Worm (Caenorhabditis elegans) whole organism, L3 larva: ENCODE data around the gene C36A4.10.

Source experiments
- aly-2 ChIP-seq: fragments of 150-350 bp; optimal IDR thresholded peaks from 2 replicates; lab custom pipeline; 2014; ENCODE audit warnings: missing biosample characterization, missing genetic modification characterization
- ama-1 ChIP-seq: fragments of 150-350 bp; optimal IDR thresholded peaks from 2 replicates; lab custom pipeline; 2018
- elt-2 ChIP-seq: sonication (generic microtip); optimal IDR thresholded peaks from 2 replicates; lab custom pipeline; 2016; ENCODE audit warnings: missing genetic modification reagents, mild to moderate bottlenecking, missing genetic modification characterization, missing compliant biosample characterization
- fkh-10 ChIP-seq: sonication (generic microtip); optimal IDR thresholded peaks from 2 replicates; lab custom pipeline; 2017; ENCODE audit warnings: missing biosample characterization, missing genetic modification reagents, missing genetic modification characterization
- fos-1 ChIP-seq: fragments of 150-350 bp; optimal IDR thresholded peaks from 2 replicates; lab custom pipeline; 2014; ENCODE audit warnings: missing biosample characterization, missing genetic modification characterization
- nfya-1 ChIP-seq: sonication (generic microtip); optimal IDR thresholded peaks from 2 replicates; lab custom pipeline; 2017; ENCODE audit warnings: missing genetic modification characterization, mild to moderate bottlenecking, missing compliant biosample characterization, antibody characterized with exemption, moderate library complexity; ENCODE audit not compliant: insufficient read depth
- unc-39 ChIP-seq: sonication (generic microtip); optimal IDR thresholded peaks from 4 replicates; lab custom pipeline; 2017; ENCODE audit warnings: missing biosample characterization, missing genetic modification characterization

DNA sequence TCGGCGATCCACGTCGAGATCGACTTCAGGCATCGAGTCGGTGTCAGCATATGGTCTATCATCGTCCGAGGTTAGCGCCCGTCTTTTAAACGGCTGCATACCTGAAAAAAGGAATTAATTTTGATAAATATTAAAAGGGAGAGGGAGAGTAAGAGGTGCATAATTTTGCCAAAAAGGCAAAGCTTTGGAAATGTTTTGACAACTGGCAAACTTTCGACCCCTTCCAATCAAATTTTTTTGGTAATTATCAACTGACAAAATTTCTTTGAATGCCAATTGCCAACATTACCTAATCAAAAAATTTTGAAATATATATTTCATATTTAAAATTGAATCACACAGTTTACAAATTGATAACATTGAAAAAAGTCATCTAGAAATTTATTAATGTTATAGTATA, 11.7 kb downstream of the C36A4.10 start, which contains the start of gene dpy-27:
- TF ChIP-seq unc-39 (tag; lab: Kevin White, UChicago): no peak
- no peak for TF ChIP-seq nfya-1 (tag; lab: Kevin White, UChicago)
- no peak for TF ChIP-seq fkh-10 (GFP tag; lab: Kevin White, UChicago)
- no peak for TF ChIP-seq ama-1
- no peak for TF ChIP-seq aly-2 (tag; lab: Kevin White, UChicago)
- TF ChIP-seq fos-1 (tag; lab: Kevin White, UChicago): no peak
- TF ChIP-seq elt-2 (tag; lab: Kevin White, UChicago): no peak
